Fruit fly (Drosophila melanogaster) whole organism, embryonic: Measurements from ENCODE around the gene baf.

Source experiments
- ATbp ChIP-seq: fragments of 200-800 bp; sonication (Bioruptor generic); optimal IDR thresholded peaks from 2 replicates; lab custom pipeline; 2017; ENCODE audit warnings: missing biosample characterization, mild to moderate bottlenecking, missing genetic modification characterization, missing genetic modification reagents
- Ada2b ChIP-seq: fragments of 200-800 bp; sonication (Bioruptor generic); IDR thresholded peaks from 2 replicates; pipeline ENCODE4 v1.3.6; 2022; ENCODE audit warnings: missing biosample characterization, missing genetic modification characterization
- CG10979 ChIP-seq: fragments of 200-800 bp; sonication (Bioruptor generic); optimal IDR thresholded peaks from 2 replicates; lab custom pipeline; 2018; ENCODE audit warnings: missing biosample characterization, mild to moderate bottlenecking, missing genetic modification characterization, moderate library complexity
- CG11093 ChIP-seq: fragments of 200-800 bp; sonication (Bioruptor generic); IDR thresholded peaks from 3 replicates; pipeline ENCODE4 v1.3.6; 2022; ENCODE audit warnings: missing biosample characterization, missing genetic modification characterization
- CG11456 ChIP-seq: fragments of 200-800 bp; sonication (Bioruptor generic); IDR thresholded peaks from 3 replicates; pipeline ENCODE4 v1.3.6; 2022; ENCODE audit warnings: missing biosample characterization, missing genetic modification characterization
- CG12219 ChIP-seq: fragments of 200-800 bp; sonication (Bioruptor generic); optimal IDR thresholded peaks from 3 replicates; lab custom pipeline; 2018; ENCODE audit warnings: missing biosample characterization, mild to moderate bottlenecking, missing genetic modification characterization
- CG13296 ChIP-seq: fragments of 200-800 bp; sonication (Bioruptor generic); optimal IDR thresholded peaks from 3 replicates; lab custom pipeline; 2018; ENCODE audit warnings: missing biosample characterization, mild to moderate bottlenecking, missing genetic modification characterization
- CG13424 ChIP-seq: fragments of 200-800 bp; sonication (Bioruptor generic); optimal IDR thresholded peaks from 2 replicates; lab custom pipeline; 2019; ENCODE audit warnings: missing biosample characterization, mild to moderate bottlenecking, missing genetic modification characterization, moderate library complexity
- CG13624 ChIP-seq: fragments of 200-800 bp; sonication (Bioruptor generic); optimal IDR thresholded peaks from 2 replicates; lab custom pipeline; 2016; ENCODE audit warnings: missing biosample characterization, missing genetic modification characterization
- CG14710 ChIP-seq: fragments of 200-800 bp; sonication (Bioruptor generic); optimal IDR thresholded peaks from 3 replicates; lab custom pipeline; 2019; ENCODE audit warnings: missing biosample characterization, mild to moderate bottlenecking, missing genetic modification characterization, moderate library complexity
- CG15011 ChIP-seq: fragments of 200-800 bp; sonication (Bioruptor generic); optimal IDR thresholded peaks from 3 replicates; lab custom pipeline; 2018; ENCODE audit warnings: missing biosample characterization, mild to moderate bottlenecking, missing genetic modification characterization
- CG1603 ChIP-seq: fragments of 200-800 bp; sonication (Bioruptor generic); optimal IDR thresholded peaks from 2 replicates; lab custom pipeline; 2019; ENCODE audit warnings: missing biosample characterization, mild to moderate bottlenecking, missing genetic modification characterization, moderate library complexity
- CG16813 ChIP-seq: fragments of 200-800 bp; sonication (Bioruptor generic); IDR thresholded peaks from 3 replicates; pipeline ENCODE4 v1.3.6; 2022; ENCODE audit warnings: missing biosample characterization, missing genetic modification characterization; ENCODE audit not compliant: partially characterized antibody
- CG17359 ChIP-seq: fragments of 200-800 bp; sonication (Bioruptor generic); optimal IDR thresholded peaks from 3 replicates; lab custom pipeline; 2018; ENCODE audit warnings: missing biosample characterization, mild to moderate bottlenecking, missing genetic modification characterization, moderate library complexity
- CG18764 ChIP-seq: fragments of 200-800 bp; sonication (Bioruptor generic); optimal IDR thresholded peaks from 3 replicates; lab custom pipeline; 2016; ENCODE audit warnings: missing biosample characterization, missing genetic modification characterization
- CG3995 ChIP-seq: fragments of 200-800 bp; sonication (Bioruptor generic); optimal IDR thresholded peaks from 3 replicates; lab custom pipeline; 2016; ENCODE audit warnings: missing biosample characterization, missing genetic modification characterization
- CG6689 ChIP-seq: fragments of 200-800 bp; sonication (Bioruptor generic); IDR thresholded peaks from 2 replicates; pipeline ENCODE4 v1.3.6; 2022; ENCODE audit warnings: missing biosample characterization, missing genetic modification characterization
- CG7357 ChIP-seq: fragments of 200-800 bp; sonication (Bioruptor generic); IDR thresholded peaks from 3 replicates; pipeline ENCODE4 v1.3.6; 2022; ENCODE audit warnings: missing biosample characterization, missing genetic modification characterization
- CG7556 ChIP-seq: fragments of 200-800 bp; sonication (Bioruptor generic); optimal IDR thresholded peaks from 2 replicates; lab custom pipeline; 2017; ENCODE audit warnings: missing biosample characterization, mild to moderate bottlenecking, missing genetic modification characterization
- CG7745 ChIP-seq: fragments of 200-800 bp; sonication (Bioruptor generic); optimal IDR thresholded peaks from 2 replicates; lab custom pipeline; 2018; ENCODE audit warnings: missing biosample characterization, mild to moderate bottlenecking, missing genetic modification characterization, moderate library complexity
- CG7839 ChIP-seq: fragments of 200-800 bp; sonication (Bioruptor generic); optimal IDR thresholded peaks from 3 replicates; lab custom pipeline; 2018; ENCODE audit warnings: missing biosample characterization, mild to moderate bottlenecking, missing genetic modification characterization, moderate library complexity
- CG7928 ChIP-seq: fragments of 200-800 bp; sonication (Bioruptor generic); optimal IDR thresholded peaks from 2 replicates; lab custom pipeline; 2017; ENCODE audit warnings: missing biosample characterization, mild to moderate bottlenecking, missing genetic modification characterization
- CG9727 ChIP-seq: fragments of 200-800 bp; sonication (Bioruptor generic); optimal IDR thresholded peaks from 3 replicates; lab custom pipeline; 2017; ENCODE audit warnings: missing biosample characterization, mild to moderate bottlenecking, missing genetic modification characterization
- D ChIP-seq, 2 experiments: fragments of 200-800 bp in 1 of 2; fragments of >200 bp in 1 of 2; sonication (Bioruptor generic) in 1 of 2; optimal IDR thresholded peaks; 2 replicates in 1 of 2; 3 replicates in 1 of 2; lab custom pipeline; 2017; ENCODE audit warnings: mild to moderate bottlenecking in 1 of 2, missing biosample characterization in 1 of 2, missing genetic modification characterization in 1 of 2, missing genetic modification reagents in 1 of 2
- Deaf1 ChIP-seq: fragments of 200-800 bp; optimal IDR thresholded peaks from 3 replicates; lab custom pipeline; 2019; ENCODE audit warnings: missing biosample characterization, mild to moderate bottlenecking, missing genetic modification characterization, moderate library complexity
- Drgx ChIP-seq: fragments of 200-800 bp; sonication (Bioruptor generic); IDR thresholded peaks from 2 replicates; pipeline ENCODE4 v1.3.6; 2022; ENCODE audit warnings: missing biosample characterization, missing genetic modification characterization
- ERR ChIP-seq: fragments of 200-800 bp; sonication (Bioruptor generic); optimal IDR thresholded peaks from 2 replicates; lab custom pipeline; 2016; ENCODE audit warnings: missing biosample characterization, missing genetic modification characterization
- Ets65A ChIP-seq: fragments of 200-800 bp; sonication (Bioruptor generic); peaks from one replicate; lab custom pipeline; 2016; ENCODE audit warnings: missing biosample characterization, missing genetic modification characterization
- Fer3 ChIP-seq: fragments of 200-800 bp; sonication (Bioruptor generic); optimal IDR thresholded peaks from 2 replicates; lab custom pipeline; 2018; ENCODE audit warnings: missing biosample characterization, mild to moderate bottlenecking, missing genetic modification characterization, moderate library complexity
- Med ChIP-seq: fragments of 200-800 bp; sonication (Bioruptor generic); peaks from one replicate; lab custom pipeline; 2016; ENCODE audit warnings: missing biosample characterization, missing genetic modification characterization, mild to moderate bottlenecking, inconsistent platforms, moderate library complexity
- Tbp ChIP-seq: fragments of >200 bp; optimal IDR thresholded peaks from 2 replicates; lab custom pipeline; 2018; ENCODE audit warnings: missing biosample characterization, missing genetic modification characterization
- Vsx1 ChIP-seq: fragments of 200-800 bp; sonication (Bioruptor generic); optimal IDR thresholded peaks from 2 replicates; lab custom pipeline; 2017; ENCODE audit warnings: missing biosample characterization, mild to moderate bottlenecking, missing genetic modification characterization, missing genetic modification reagents
- YL-1 ChIP-seq: fragments of 200-800 bp; sonication (Bioruptor generic); optimal IDR thresholded peaks from 3 replicates; lab custom pipeline; 2017; ENCODE audit warnings: missing biosample characterization, mild to moderate bottlenecking, missing genetic modification characterization
- ara ChIP-seq: fragments of 200-800 bp; sonication (Bioruptor generic); IDR thresholded peaks from 2 replicates; pipeline ENCODE4 v1.3.6; 2022; ENCODE audit warnings: missing biosample characterization, missing genetic modification characterization
- ase ChIP-seq: fragments of 200-800 bp; sonication (Bioruptor generic); IDR thresholded peaks from 3 replicates; pipeline ENCODE4 v1.3.6; 2022; ENCODE audit warnings: missing biosample characterization, missing genetic modification characterization
- crc ChIP-seq: fragments of 200-800 bp; sonication (Bioruptor generic); optimal IDR thresholded peaks from 2 replicates; lab custom pipeline; 2016; ENCODE audit warnings: missing biosample characterization, missing genetic modification characterization
- disco-r ChIP-seq: fragments of 200-800 bp; sonication (Bioruptor generic); optimal IDR thresholded peaks from 2 replicates; lab custom pipeline; 2016; ENCODE audit warnings: missing biosample characterization, missing genetic modification characterization
- en ChIP-seq: fragments of 200-800 bp; sonication (Bioruptor generic); optimal IDR thresholded peaks from 2 replicates; lab custom pipeline; 2016; ENCODE audit warnings: missing biosample characterization, missing genetic modification characterization
- gt ChIP-seq: fragments of 200-800 bp; sonication (Bioruptor generic); IDR thresholded peaks from 2 replicates; pipeline ENCODE4 v1.3.6; 2022; ENCODE audit warnings: missing biosample characterization, missing genetic modification characterization
- knrl ChIP-seq: fragments of 200-800 bp; sonication (Bioruptor generic); IDR thresholded peaks from 3 replicates; pipeline ENCODE4 v1.3.6; 2022; ENCODE audit warnings: missing biosample characterization, missing genetic modification characterization; ENCODE audit not compliant: partially characterized antibody
- lov ChIP-seq, 2 experiments: fragments of 200-800 bp in 1 of 2; fragments of >200 bp in 1 of 2; sonication (Bioruptor generic) in 1 of 2; IDR thresholded peaks in 1 of 2; optimal IDR thresholded peaks in 1 of 2; 2 replicates in 1 of 2; 3 replicates in 1 of 2; pipeline versions ENCODE4 v1.3.6 to Lab custom; 2017 to 2022; ENCODE audit warnings: missing biosample characterization in 1 of 2, missing genetic modification characterization in 1 of 2
- nom ChIP-seq: fragments of 200-800 bp; sonication (Bioruptor generic); optimal IDR thresholded peaks from 2 replicates; lab custom pipeline; 2017; ENCODE audit warnings: missing biosample characterization, missing genetic modification characterization, mild to moderate bottlenecking, moderate library complexity, missing genetic modification reagents
- oc ChIP-seq: fragments of 200-800 bp; sonication (Bioruptor generic); optimal IDR thresholded peaks from 2 replicates; lab custom pipeline; 2018; ENCODE audit warnings: missing biosample characterization, mild to moderate bottlenecking, missing genetic modification characterization, moderate library complexity
- phol ChIP-seq: fragments of 200-800 bp; sonication (Bioruptor generic); optimal IDR thresholded peaks from 3 replicates; lab custom pipeline; 2018; ENCODE audit warnings: missing biosample characterization, mild to moderate bottlenecking, missing genetic modification characterization, moderate library complexity
- sens ChIP-seq: fragments of 200-800 bp; sonication (Bioruptor generic); peaks from one replicate; lab custom pipeline; 2016; ENCODE audit warnings: missing biosample characterization, missing genetic modification characterization
- sr ChIP-seq: fragments of 200-800 bp; sonication (Bioruptor generic); IDR thresholded peaks from 3 replicates; pipeline ENCODE4 v1.3.6; 2022; ENCODE audit warnings: missing biosample characterization, missing genetic modification characterization
- sug ChIP-seq: fragments of 200-800 bp; optimal IDR thresholded peaks from 2 replicates; lab custom pipeline; 2019; ENCODE audit warnings: missing biosample characterization, mild to moderate bottlenecking, missing genetic modification characterization, moderate library complexity
- zf30C ChIP-seq: fragments of 200-800 bp; sonication (Bioruptor generic); optimal IDR thresholded peaks from 3 replicates; lab custom pipeline; 2018; ENCODE audit warnings: missing biosample characterization, mild to moderate bottlenecking, missing genetic modification characterization
- zfh2 ChIP-seq: fragments of 200-800 bp; sonication (Bioruptor generic); optimal IDR thresholded peaks from 2 replicates; lab custom pipeline; 2016; ENCODE audit warnings: missing biosample characterization, missing genetic modification characterization

The baf gene

dm6 chr2L:7997290-7998079, 31.8 kb upstream of the baf start (continued):
- TF ChIP-seq zf30C (GFP tag; lab: Kevin White, UChicago), result no peak
- peak; percentile 33 for TF ChIP-seq Ets65A
- TF ChIP-seq CG17359 (tag; lab: Kevin White, UChicago), result peak; percentile 59
- TF ChIP-seq Drgx (GFP tag; lab: Robert Waterston, UW), result 0 out of 2 replicates have a peak, but pooled peaks have one; percentile 40
- no peak for TF ChIP-seq D (optimal IDR thresholded peaks at IDR 0.05; lab: Kevin White, UChicago)
- TF ChIP-seq D (GFP tag; optimal IDR thresholded peaks at IDR 0.05; lab: Kevin White, UChicago), result no peak
- no peak for TF ChIP-seq ATbp (GFP tag; lab: Kevin White, UChicago)
- no peak for TF ChIP-seq CG1603
- no peak for TF ChIP-seq CG7556 (GFP tag; lab: Kevin White, UChicago)
- TF ChIP-seq gt (GFP tag; lab: Robert Waterston, UW), result no peak
- TF ChIP-seq CG9727 (GFP tag; lab: Kevin White, UChicago), result peak; percentile 11
- no peak for TF ChIP-seq ara (GFP tag; lab: Robert Waterston, UW)
- TF ChIP-seq sug (tag; lab: Kevin White, UChicago), result no peak
- no peak for TF ChIP-seq Ada2b (GFP tag; lab: Robert Waterston, UW)
- TF ChIP-seq CG7745 (tag; lab: Kevin White, UChicago), result no peak
- no peak for TF ChIP-seq YL-1 (GFP tag; lab: Kevin White, UChicago)
- no peak for TF ChIP-seq CG7357 (GFP tag; lab: Robert Waterston, UW)
- no peak for TF ChIP-seq Vsx1
- TF ChIP-seq lov (optimal IDR thresholded peaks at IDR 0.05; lab: Kevin White, UChicago), result no peak
- TF ChIP-seq lov (GFP tag; IDR thresholded peaks at IDR 0.05; lab: Robert Waterston, UW), result no peak
- TF ChIP-seq CG6689 (GFP tag; lab: Robert Waterston, UW), result 0 out of 2 replicates have a peak, but pooled peaks have one; percentile 24
- TF ChIP-seq CG13424 (tag; lab: Kevin White, UChicago), result no peak
- no peak for TF ChIP-seq CG15011 (GFP tag; lab: Kevin White, UChicago)
- no peak for TF ChIP-seq nom (GFP tag; lab: Kevin White, UChicago)
- TF ChIP-seq CG13624, result no peak
- TF ChIP-seq CG11456 (GFP tag; lab: Robert Waterston, UW), result no peak
- no peak for TF ChIP-seq CG11093
- no peak for TF ChIP-seq zfh2 (GFP tag; lab: Kevin White, UChicago)
- TF ChIP-seq CG7928, result no peak
- TF ChIP-seq CG10979, result peak; percentile 53
- no peak for TF ChIP-seq crc (GFP tag; lab: Kevin White, UChicago)
- TF ChIP-seq sr (GFP tag; lab: Robert Waterston, UW), result no peak
- no peak for TF ChIP-seq sens (GFP tag; lab: Kevin White, UChicago)
- peak; percentile 57 for TF ChIP-seq phol
- no peak for TF ChIP-seq oc (tag; lab: Kevin White, UChicago)
- TF ChIP-seq CG16813 (GFP tag; lab: Robert Waterston, UW), result no peak
- TF ChIP-seq Fer3 (tag; lab: Kevin White, UChicago), result no peak
- TF ChIP-seq Tbp, result no peak
- TF ChIP-seq ase (GFP tag; lab: Robert Waterston, UW), result no peak
- no peak for TF ChIP-seq knrl
- TF ChIP-seq ERR (GFP tag; lab: Kevin White, UChicago), result no peak
- TF ChIP-seq CG3995 (GFP tag; lab: Kevin White, UChicago), result no peak
- no peak for TF ChIP-seq CG13296 (GFP tag; lab: Kevin White, UChicago)
- no peak for TF ChIP-seq Med (GFP tag; lab: Kevin White, UChicago)
- TF ChIP-seq Deaf1, result no peak
- TF ChIP-seq CG18764 (GFP tag; lab: Kevin White, UChicago), result peak; percentile 24
- TF ChIP-seq en (GFP tag; lab: Kevin White, UChicago), result no peak
- TF ChIP-seq CG14710 (tag; lab: Kevin White, UChicago), result peak; percentile 35
- no peak for TF ChIP-seq disco-r (GFP tag; lab: Kevin White, UChicago)
- TF ChIP-seq CG7839, result peak; percentile 27
- no peak for TF ChIP-seq CG12219
